Fruit fly (Drosophila melanogaster) whole organism, wandering third instar larva: ENCODE data around the gene CG33322.

ENCODE experiments used
- Abd-B ChIP-seq: fragments of >200 bp; optimal IDR thresholded peaks from 2 replicates; lab custom pipeline; 2017; ENCODE audit warnings: missing biosample characterization, missing genetic modification characterization
- Hnf4 ChIP-seq: fragments of 200-800 bp; sonication (Bioruptor generic); optimal IDR thresholded peaks from 2 replicates; lab custom pipeline; 2016; ENCODE audit warnings: missing biosample characterization, mild to moderate bottlenecking, missing genetic modification characterization
- Hr78 ChIP-seq: fragments of >200 bp; optimal IDR thresholded peaks from 2 replicates; lab custom pipeline; 2017; ENCODE audit warnings: missing biosample characterization, missing genetic modification characterization
- Jra ChIP-seq: sonication (Bioruptor generic); optimal IDR thresholded peaks from 2 replicates; lab custom pipeline; 2016; ENCODE audit warnings: missing biosample characterization, missing genetic modification characterization
- Mio ChIP-seq: sonication (Bioruptor generic); optimal IDR thresholded peaks from 2 replicates; lab custom pipeline; 2016; ENCODE audit warnings: missing biosample characterization, missing genetic modification characterization
- dl ChIP-seq, 2 experiments: fragments of 175-275, 200-275 bp in 1 of 2; fragments of 200-275 bp in 1 of 2; sonication (Bioruptor generic); optimal IDR thresholded peaks; lab custom pipeline; 2018; ENCODE audit warnings: mild to moderate bottlenecking in 2 of 2, missing biosample characterization in 2 of 2, missing genetic modification characterization in 2 of 2, moderate library complexity in 2 of 2; ENCODE audit not compliant: partially characterized antibody in 2 of 2, insufficient read depth in 1 of 2
- fru ChIP-seq: fragments of 200-800 bp; sonication (Bioruptor generic); optimal IDR thresholded peaks from 3 replicates; lab custom pipeline; 2016; ENCODE audit warnings: missing biosample characterization, mild to moderate bottlenecking, missing genetic modification characterization
- jim ChIP-seq: fragments of 175-275, 200-325 bp; sonication (Bioruptor generic); optimal IDR thresholded peaks from 2 replicates; lab custom pipeline; 2016; ENCODE audit warnings: missing biosample characterization, mild to moderate bottlenecking, missing genetic modification characterization
- pan ChIP-seq: fragments of >200 bp; optimal IDR thresholded peaks from 2 replicates; lab custom pipeline; 2017
- rgr ChIP-seq: fragments of 200-800 bp; sonication (Bioruptor generic); optimal IDR thresholded peaks from 3 replicates; lab custom pipeline; 2016; ENCODE audit warnings: missing biosample characterization, mild to moderate bottlenecking, missing genetic modification characterization
- sv ChIP-seq: fragments of 200-800 bp; sonication (Bioruptor generic); optimal IDR thresholded peaks from 3 replicates; lab custom pipeline; 2016; ENCODE audit warnings: missing biosample characterization, missing genetic modification characterization

DNA sequence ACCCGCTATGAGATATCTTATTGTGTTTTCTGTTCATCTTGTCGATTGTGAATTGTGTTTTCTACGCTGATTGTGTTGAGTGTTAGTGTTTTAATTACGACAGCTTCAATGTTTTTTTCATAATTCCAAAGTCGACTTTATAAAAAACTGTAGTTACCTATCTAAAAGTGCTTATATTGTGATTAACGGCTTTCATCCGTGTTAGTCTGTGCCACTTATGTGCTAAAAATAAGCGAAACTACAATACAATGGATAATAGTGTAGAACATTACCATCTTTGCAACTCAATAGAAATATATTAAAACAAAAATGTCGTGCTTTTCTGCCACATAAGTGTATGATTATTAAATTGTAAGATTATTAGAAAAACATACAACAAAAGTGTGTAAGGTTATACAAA lies at the start of gene CG33322:
- TF ChIP-seq Abd-B (GFP tag; lab: Kevin White, UChicago): no peak
- no peak for TF ChIP-seq rgr
- no peak for TF ChIP-seq fru (GFP tag; lab: Kevin White, UChicago)
- no peak for TF ChIP-seq Jra (GFP tag; lab: Kevin White, UChicago)
- TF ChIP-seq jim (GFP tag; lab: Kevin White, UChicago): no peak
- no peak for TF ChIP-seq Hr78 (GFP tag; lab: Kevin White, UChicago)
- TF ChIP-seq pan (lab: Kevin White, UChicago): no peak
- TF ChIP-seq sv: no peak
- TF ChIP-seq Hnf4 (GFP tag; lab: Kevin White, UChicago): no peak
- TF ChIP-seq dl (GFP tag; optimal IDR thresholded peaks at IDR 0.05; lab: Kevin White, UChicago; ENCODE audit: insufficient read depth in 1 of 2, partially characterized antibody in 2 of 2): no peak
- no peak for TF ChIP-seq Mio (GFP tag; lab: Kevin White, UChicago)
